Fruit fly (Drosophila melanogaster): Measurements from ENCODE around the gene Smyd3.

The Smyd3 gene

DNA sequence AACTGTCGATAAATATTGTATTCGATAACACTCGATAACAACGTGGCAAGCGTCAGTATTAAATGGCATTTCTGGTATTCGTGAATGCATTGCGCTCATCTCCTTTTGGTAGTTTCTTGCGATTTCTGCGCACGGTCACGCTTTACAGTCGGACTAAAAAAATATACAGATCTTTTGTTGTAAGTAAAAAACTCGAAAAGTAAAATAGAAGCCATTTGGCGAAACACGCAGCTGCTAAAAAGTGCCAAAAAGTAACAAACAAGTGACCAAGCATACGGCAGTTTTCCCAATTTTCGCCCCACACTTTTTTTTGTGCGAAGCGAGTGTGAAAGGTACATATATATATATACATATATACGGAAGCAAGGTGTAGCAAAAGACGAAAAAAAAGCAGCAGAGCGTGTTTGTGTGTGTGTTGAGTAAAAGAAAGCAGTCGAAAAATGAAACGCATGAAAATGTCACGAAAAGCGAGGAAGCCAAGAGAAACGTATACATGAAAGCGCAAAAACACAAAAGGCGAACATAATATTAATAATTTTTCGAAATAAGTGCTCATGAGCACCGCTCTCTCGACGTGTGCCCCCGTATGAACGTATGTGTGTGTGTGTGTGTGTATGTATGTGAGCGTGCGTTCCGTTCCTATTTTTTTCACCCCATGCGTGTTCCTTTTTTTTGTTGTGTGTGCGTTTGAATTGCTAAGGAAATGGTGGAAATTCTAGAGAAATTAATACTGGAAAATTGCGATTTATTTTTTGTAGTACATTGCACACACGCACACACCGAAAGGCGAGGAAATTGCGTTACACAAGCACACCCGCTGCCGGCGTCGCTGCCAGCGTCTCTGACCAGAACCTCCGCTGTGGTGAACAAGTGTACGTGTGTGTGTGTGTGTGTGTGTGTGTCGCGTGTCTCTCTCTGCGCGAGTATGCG lies 25.4 kb upstream of the Smyd3 start, which contains the start of gene sgg (continued):
- peak; percentile 29; the same call in 1 of the 2 replicates for TF ChIP-seq unc-4 (GFP tag; IDR thresholded peaks at IDR 0.05; ENCODE audit: partially characterized antibody)
- no peak for TF ChIP-seq run (tag; optimal IDR thresholded peaks at IDR 0.05)
- TF ChIP-seq cg (GFP tag; optimal IDR thresholded peaks at IDR 0.05): peak; percentile 94
- TF ChIP-seq Ets65A (GFP tag): no peak
- TF ChIP-seq Ada2b (GFP tag; IDR thresholded peaks at IDR 0.05): no peak
- TF ChIP-seq Opbp (GFP tag; IDR thresholded peaks at IDR 0.05; ENCODE audit: partially characterized antibody): 0 out of 3 replicates have a peak, but pooled peaks have one; percentile 17
- TF ChIP-seq CG30403 (GFP tag; optimal IDR thresholded peaks at IDR 0.05): no peak
- no peak for TF ChIP-seq hkb (optimal IDR thresholded peaks at IDR 0.05)
- TF ChIP-seq hkb (GFP tag; IDR thresholded peaks at IDR 0.05): no peak
- TF ChIP-seq CG3847 (GFP tag; IDR thresholded peaks at IDR 0.05): no peak
- no peak for TF ChIP-seq fd96Cb (tag; optimal IDR thresholded peaks at IDR 0.05)
- TF ChIP-seq CG13287 (GFP tag; IDR thresholded peaks at IDR 0.05; ENCODE audit: partially characterized antibody): peak; percentile 49
- TF ChIP-seq stwl (tag; optimal IDR thresholded peaks at IDR 0.05): peak; percentile 71
- peak; percentile 65 for TF ChIP-seq YL-1 (GFP tag; optimal IDR thresholded peaks at IDR 0.05)
- peak; percentile 53 for TF ChIP-seq phol (tag; optimal IDR thresholded peaks at IDR 0.05)
- no peak for TF ChIP-seq nau (GFP tag; optimal IDR thresholded peaks at IDR 0.05)
- no peak for TF ChIP-seq CG1647 (GFP tag; optimal IDR thresholded peaks at IDR 0.05)
- TF ChIP-seq usp (GFP tag; optimal IDR thresholded peaks at IDR 0.05): no peak
- peak; percentile 44 for TF ChIP-seq CG14710 (tag; optimal IDR thresholded peaks at IDR 0.05)
- peak; percentile 12 for TF ChIP-seq Sin3A (optimal IDR thresholded peaks at IDR 0.05)
- no peak for TF ChIP-seq chn (GFP tag; optimal IDR thresholded peaks at IDR 0.05)
- TF ChIP-seq CG33213 (GFP tag; optimal IDR thresholded peaks at IDR 0.05): no peak
- TF ChIP-seq E2f2 (GFP tag; IDR thresholded peaks at IDR 0.05): 0 out of 2 replicates have a peak, but pooled peaks have one; percentile 10
- no peak for TF ChIP-seq Dad (GFP tag; optimal IDR thresholded peaks at IDR 0.05)
- TF ChIP-seq CG7987 (GFP tag; optimal IDR thresholded peaks at IDR 0.05): peak; percentile 9
- no peak for TF ChIP-seq CG6689 (GFP tag; IDR thresholded peaks at IDR 0.05)
- TF ChIP-seq Lpt (GFP tag; optimal IDR thresholded peaks at IDR 0.05): no peak
- TF ChIP-seq sqz (GFP tag; optimal IDR thresholded peaks at IDR 0.05): peak; percentile 77
- peak; percentile 26 for TF ChIP-seq NC2β (GFP tag; optimal IDR thresholded peaks at IDR 0.05)
- TF ChIP-seq zf30C (GFP tag; optimal IDR thresholded peaks at IDR 0.05): no peak
- TF ChIP-seq cas (GFP tag; IDR thresholded peaks at IDR 0.05): no peak
- no peak for TF ChIP-seq CG4282 (GFP tag; optimal IDR thresholded peaks at IDR 0.05)
- peak; percentile 93 for TF ChIP-seq CG8478 (optimal IDR thresholded peaks at IDR 0.05)
- TF ChIP-seq Lhr (GFP tag; optimal IDR thresholded peaks at IDR 0.05): peak; percentile 53
- peak; percentile 73 for TF ChIP-seq MESR4 (GFP tag; optimal IDR thresholded peaks at IDR 0.05)
- no peak for TF ChIP-seq CG6254 (GFP tag; optimal IDR thresholded peaks at IDR 0.05)
- peak; percentile 47 for TF ChIP-seq CG2116 (GFP tag; optimal IDR thresholded peaks at IDR 0.05)
- peak; percentile 2 for TF ChIP-seq lbe (GFP tag; optimal IDR thresholded peaks at IDR 0.05)
- TF ChIP-seq Atf-2 (GFP tag; optimal IDR thresholded peaks at IDR 0.05): no peak
- TF ChIP-seq HmgZ (tag; optimal IDR thresholded peaks at IDR 0.05): peak; percentile 38
- no peak for TF ChIP-seq CG1792 (GFP tag; optimal IDR thresholded peaks at IDR 0.05)
- TF ChIP-seq BEAF-32 (GFP tag; optimal IDR thresholded peaks at IDR 0.05): peak; percentile 56
- TF ChIP-seq Adf1 (GFP tag; IDR thresholded peaks at IDR 0.05): peak; percentile 97
- peak; percentile 91 for TF ChIP-seq CG9797 (GFP tag; optimal IDR thresholded peaks at IDR 0.05)
- TF ChIP-seq Dp (GFP tag; optimal IDR thresholded peaks at IDR 0.05): peak; percentile 51
- TF ChIP-seq CG12299 (tag; optimal IDR thresholded peaks at IDR 0.05): no peak
- no peak for TF ChIP-seq CG17328 (GFP tag; IDR thresholded peaks at IDR 0.05)
- TF ChIP-seq pzg (GFP tag; optimal IDR thresholded peaks at IDR 0.05): peak; percentile 85
- TF ChIP-seq psq (GFP tag; optimal IDR thresholded peaks at IDR 0.05): peak; percentile 31
- TF ChIP-seq MBD-R2 (GFP tag; IDR thresholded peaks at IDR 0.05): peak; percentile 18; the same call in 1 of the 2 replicates
